Fruit fly (Drosophila melanogaster): Measurements from ENCODE around the gene CG31735.

CG31735 gene

DNA sequence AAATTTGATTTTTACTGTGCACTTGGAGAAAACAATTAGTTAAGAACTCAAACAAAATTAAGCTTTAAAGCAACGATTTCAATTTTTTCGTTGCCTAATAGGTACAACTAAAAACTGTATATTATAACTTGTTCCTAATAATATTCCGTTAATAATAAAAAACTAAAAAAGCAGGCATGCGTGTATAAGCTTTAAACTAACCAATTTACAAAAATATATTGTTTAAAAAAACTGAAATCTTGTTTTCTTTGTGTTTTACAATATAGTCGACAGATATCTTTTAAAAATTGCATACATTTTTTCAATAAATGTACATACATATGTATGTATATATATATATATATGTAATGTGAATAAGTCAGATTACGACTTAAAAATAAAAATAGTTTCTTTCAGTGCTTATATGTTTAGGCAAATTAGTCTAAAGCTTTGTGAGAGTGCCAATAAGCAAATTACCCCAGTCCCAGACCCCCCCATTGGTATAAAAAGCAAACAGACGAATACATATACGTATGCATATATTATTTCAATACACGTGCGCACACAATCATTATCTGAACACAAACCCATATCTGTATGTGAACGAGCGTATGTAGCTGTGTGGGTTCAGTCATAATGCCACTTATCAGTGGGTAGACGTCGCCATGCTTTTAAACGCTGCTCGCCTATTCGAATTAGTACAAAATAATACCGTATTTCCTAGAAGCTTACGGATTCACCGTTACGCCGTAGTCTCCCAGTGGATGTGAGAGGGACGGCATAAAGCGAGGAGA, 17.8 kb downstream of the CG31735 start (continued):
- TF ChIP-seq CG6854 (GFP tag; optimal IDR thresholded peaks at IDR 0.05): no peak
- peak; percentile 92 for TF ChIP-seq CG1621 (tag; optimal IDR thresholded peaks at IDR 0.05)
- TF ChIP-seq CG6792 (GFP tag; optimal IDR thresholded peaks at IDR 0.05): peak; percentile 6
- TF ChIP-seq CG9139 (GFP tag; optimal IDR thresholded peaks at IDR 0.05): no peak
- peak; percentile 19 for TF ChIP-seq acj6 (GFP tag; optimal IDR thresholded peaks at IDR 0.05)
- peak; percentile 22 for TF ChIP-seq CG31627 (GFP tag; optimal IDR thresholded peaks at IDR 0.05)
- no peak for TF ChIP-seq CG6163 (GFP tag; IDR thresholded peaks at IDR 0.05)
- TF ChIP-seq Ets21C (GFP tag; optimal IDR thresholded peaks at IDR 0.05): no peak
- TF ChIP-seq CG3032 (tag; optimal IDR thresholded peaks at IDR 0.05): no peak
- no peak for TF ChIP-seq CG15336 (GFP tag; IDR thresholded peaks at IDR 0.05)
- TF ChIP-seq achi (GFP tag; optimal IDR thresholded peaks at IDR 0.05): no peak
- no peak for TF ChIP-seq pdm3 (GFP tag; optimal IDR thresholded peaks at IDR 0.05)
- peak; percentile 95 for TF ChIP-seq fkh (GFP tag; optimal IDR thresholded peaks at IDR 0.05)
- TF ChIP-seq dsx (GFP tag; optimal IDR thresholded peaks at IDR 0.05; ENCODE audit: poor library complexity, severe bottlenecking): no peak
- TF ChIP-seq Hr39 (GFP tag; optimal IDR thresholded peaks at IDR 0.05): no peak
- peak; percentile 36 for TF ChIP-seq CG32006 (GFP tag; optimal IDR thresholded peaks at IDR 0.05)

DNA sequence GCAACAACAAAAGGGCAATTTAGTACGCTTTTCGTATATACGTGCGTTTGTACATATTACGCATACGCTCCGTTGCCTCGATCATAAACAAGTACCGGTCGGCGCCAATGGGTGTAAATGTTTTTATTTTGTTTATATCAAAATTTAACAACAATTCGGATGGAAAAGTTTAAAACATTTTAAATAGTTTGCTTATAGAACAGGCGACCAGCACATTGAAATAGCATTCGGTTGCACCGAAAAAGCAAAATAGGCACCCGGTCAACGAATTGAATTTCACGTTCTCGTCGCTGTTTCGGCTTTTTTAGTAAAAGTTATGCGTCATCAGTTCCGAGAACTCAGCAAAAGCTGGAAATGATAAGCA, 18.4 kb downstream of the CG31735 start:
- TF ChIP-seq Eip78C (GFP tag): peak; percentile 38
- peak; percentile 73 for TF ChIP-seq svp (GFP tag)
- TF ChIP-seq CG8119 (GFP tag; IDR thresholded peaks at IDR 0.05): no peak
- TF ChIP-seq vri (GFP tag; optimal IDR thresholded peaks at IDR 0.05): peak; percentile 48
- peak; percentile 11 for TF ChIP-seq CG6854 (GFP tag; optimal IDR thresholded peaks at IDR 0.05)
- peak; percentile 12 for TF ChIP-seq fkh (GFP tag; optimal IDR thresholded peaks at IDR 0.05)
- no peak for TF ChIP-seq fd85E (GFP tag; optimal IDR thresholded peaks at IDR 0.05)

DNA sequence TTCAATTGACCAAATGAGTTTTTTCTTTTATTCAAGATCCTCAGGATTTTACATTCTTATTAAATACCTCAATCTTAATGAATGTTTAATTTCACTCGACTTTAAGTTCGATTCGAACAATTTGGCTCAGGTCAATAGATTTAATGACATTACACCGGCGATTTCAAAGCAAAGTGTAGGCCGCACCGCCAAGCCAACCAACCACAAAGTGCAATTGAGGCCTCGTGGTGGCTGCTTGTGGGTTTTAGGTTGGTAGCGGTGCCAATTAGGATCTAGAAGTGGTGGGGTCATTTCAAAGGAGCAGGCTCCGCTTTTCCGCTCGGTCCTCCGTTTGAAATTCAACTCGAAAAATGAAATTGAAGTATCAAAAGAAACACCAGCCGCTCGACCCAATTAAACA, 21.3 kb downstream of the CG31735 start, which contains the start of gene CG13244:
CG13244 (plus strand) TSS at position 301 of the 400 bp plus-strand sequence.
- TF ChIP-seq cyc (GFP tag; optimal IDR thresholded peaks at IDR 0.05) (no peak), fd85E (GFP tag; optimal IDR thresholded peaks at IDR 0.05) (no peak), CG11762 (GFP tag; optimal IDR thresholded peaks at IDR 0.05; ENCODE audit: insufficient read depth) (no peak), net (GFP tag; optimal IDR thresholded peaks at IDR 0.05) (no peak), Sox15 (GFP tag; optimal IDR thresholded peaks at IDR 0.05) (no peak), CG32006 (GFP tag; optimal IDR thresholded peaks at IDR 0.05) (no peak), Eip93F (GFP tag; optimal IDR thresholded peaks at IDR 0.05) (no peak), Ets96B (tag; optimal IDR thresholded peaks at IDR 0.05) (no peak), CG4318 (GFP tag; optimal IDR thresholded peaks at IDR 0.05) (no peak), Gug (GFP tag; IDR thresholded peaks at IDR 0.05) (no peak), svp (GFP tag) (no peak), CG31627 (GFP tag; optimal IDR thresholded peaks at IDR 0.05) (no peak), Hr39 (GFP tag; optimal IDR thresholded peaks at IDR 0.05) (no peak), vri (GFP tag; optimal IDR thresholded peaks at IDR 0.05) (no peak), CG10631 (GFP tag; optimal IDR thresholded peaks at IDR 0.05) (no peak), CG6792 (GFP tag; optimal IDR thresholded peaks at IDR 0.05) (no peak), CG3919 (GFP tag; optimal IDR thresholded peaks at IDR 0.05) (no peak), CG7368 (GFP tag; optimal IDR thresholded peaks at IDR 0.05) (no peak), CG6276 (GFP tag; optimal IDR thresholded peaks at IDR 0.05) (no peak), CG3032 (tag; optimal IDR thresholded peaks at IDR 0.05) (no peak)

DNA sequence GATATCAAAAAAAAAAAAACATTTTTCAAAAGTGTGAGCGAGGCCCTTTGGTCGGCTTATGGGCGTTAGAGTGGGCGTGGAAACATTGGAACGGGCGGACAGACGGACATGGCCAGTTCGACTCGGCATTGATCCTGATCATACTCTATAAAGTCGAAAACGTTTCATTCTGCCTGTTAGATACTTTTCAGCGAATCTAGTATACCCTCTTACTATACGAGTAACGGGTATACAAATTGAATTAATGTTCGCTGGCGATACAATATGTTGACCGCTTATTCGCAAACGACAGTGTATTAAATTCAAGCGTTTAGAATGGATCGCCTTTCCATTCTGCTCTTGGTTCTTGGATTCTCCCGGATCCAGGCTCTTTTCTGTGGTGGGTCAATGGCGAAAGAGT, 27.8 kb downstream of the CG31735 start, which contains the start of gene CG4793:
CG4793 (plus strand) TSS at position 301 of the 400 bp plus-strand sequence.
- TF ChIP-seq Sox102F (GFP tag; optimal IDR thresholded peaks at IDR 0.05) (no peak), CG7368 (GFP tag; optimal IDR thresholded peaks at IDR 0.05) (no peak), CG31627 (GFP tag; optimal IDR thresholded peaks at IDR 0.05) (peak; percentile 5), svp (GFP tag) (peak; percentile 57), CG10631 (GFP tag; optimal IDR thresholded peaks at IDR 0.05) (no peak), Eip78C (GFP tag) (peak; percentile 44)
